Worm (Caenorhabditis elegans) whole organism, midembryonic: ENCODE data around the gene C56C10.6.

Source experiments
- T22C8.4 ChIP-seq: fragments of 200-800 bp; sonication (Bioruptor generic); IDR thresholded peaks from 2 replicates; pipeline ENCODE4 v1.3.6; 2022; ENCODE audit warnings: missing genetic modification characterization, missing compliant biosample characterization
- cog-1 ChIP-seq: sonication (generic microtip); optimal IDR thresholded peaks from 2 replicates; lab custom pipeline; 2016; ENCODE audit warnings: missing genetic modification characterization, missing compliant biosample characterization
- flt-1 ChIP-seq: fragments of 200-800 bp; sonication (Bioruptor generic); IDR thresholded peaks from 2 replicates; pipeline ENCODE4 v1.3.6; 2022; ENCODE audit warnings: missing genetic modification characterization, missing compliant biosample characterization
- klf-2 ChIP-seq: fragments of 200-800 bp; sonication (Bioruptor generic); conservative IDR thresholded peaks from 2 replicates; pipeline ENCODE4 v1.3.6; 2022; ENCODE audit warnings: missing genetic modification reagents, missing genetic modification characterization, missing compliant biosample characterization
- med-1 ChIP-seq: sonication (generic microtip); optimal IDR thresholded peaks from 2 replicates; lab custom pipeline; 2017; ENCODE audit warnings: missing genetic modification characterization, mild to moderate bottlenecking, missing compliant biosample characterization, antibody characterized with exemption, missing genetic modification reagents; ENCODE audit not compliant: insufficient read depth
- ref-1 ChIP-seq: fragments of 200-800 bp; sonication (Bioruptor generic); conservative IDR thresholded peaks from 2 replicates; pipeline ENCODE4 v1.3.6; 2022; ENCODE audit warnings: missing genetic modification reagents, missing genetic modification characterization, missing compliant biosample characterization
- tab-1 ChIP-seq: fragments of 200-800 bp; sonication (Bioruptor generic); IDR thresholded peaks from 2 replicates; pipeline ENCODE4 v1.3.6; 2022; ENCODE audit warnings: missing genetic modification characterization, missing compliant biosample characterization
- ztf-23 ChIP-seq: fragments of 200-800 bp; sonication (Bioruptor generic); IDR thresholded peaks from 2 replicates; pipeline ENCODE4 v1.3.6; 2022; ENCODE audit warnings: missing genetic modification reagents, missing genetic modification characterization, missing compliant biosample characterization
- ztf-29 ChIP-seq: fragments of 200-800 bp; sonication (Bioruptor generic); IDR thresholded peaks from 2 replicates; pipeline ENCODE4 v1.3.6; 2022; ENCODE audit warnings: missing genetic modification reagents, missing genetic modification characterization, missing compliant biosample characterization

The C56C10.6 gene

ce11 chrII:6616135-6616534 lies 35.0 kb upstream of the C56C10.6 start:
- TF ChIP-seq T22C8.4 (no peak), cog-1 (no peak), ztf-29 (no peak), tab-1 (no peak)

DNA sequence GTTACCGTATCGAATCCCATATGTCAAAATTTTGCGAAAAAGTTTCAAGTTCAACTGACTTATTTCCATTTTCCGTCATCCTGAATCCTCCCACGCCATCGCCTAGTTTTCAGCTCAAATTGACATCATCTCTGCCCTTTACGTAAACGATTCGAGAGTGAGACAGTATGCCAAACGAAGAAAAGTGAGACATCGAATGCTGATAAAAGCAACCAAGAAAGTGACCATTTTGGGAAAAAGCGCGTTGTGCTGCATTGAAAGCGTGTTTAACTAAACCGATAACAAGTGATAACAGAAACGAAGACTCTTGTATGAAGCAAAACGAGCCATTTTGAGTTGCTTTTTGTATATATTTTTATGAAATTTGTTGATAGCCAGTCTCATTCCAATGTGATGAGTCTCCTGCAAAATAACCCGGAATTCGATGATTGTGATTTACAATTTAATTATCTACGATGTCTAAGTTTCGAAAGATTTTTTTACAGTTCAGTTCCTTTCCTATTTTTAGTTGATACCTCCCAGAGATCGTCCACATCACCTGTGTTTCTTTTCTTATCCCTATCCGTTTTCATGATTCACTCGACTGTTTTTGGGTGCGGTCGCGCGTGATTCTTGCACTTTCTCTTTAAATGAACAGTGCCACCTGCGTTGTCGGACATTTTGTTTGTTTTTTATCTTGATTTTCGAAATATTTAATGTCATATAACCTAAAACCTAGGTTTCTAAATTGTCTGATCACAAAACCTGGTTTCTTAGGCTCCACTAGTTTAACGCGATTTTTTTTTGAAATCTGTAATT lies 34.3 kb upstream of the C56C10.6 start:
- no peak for TF ChIP-seq klf-2

DNA sequence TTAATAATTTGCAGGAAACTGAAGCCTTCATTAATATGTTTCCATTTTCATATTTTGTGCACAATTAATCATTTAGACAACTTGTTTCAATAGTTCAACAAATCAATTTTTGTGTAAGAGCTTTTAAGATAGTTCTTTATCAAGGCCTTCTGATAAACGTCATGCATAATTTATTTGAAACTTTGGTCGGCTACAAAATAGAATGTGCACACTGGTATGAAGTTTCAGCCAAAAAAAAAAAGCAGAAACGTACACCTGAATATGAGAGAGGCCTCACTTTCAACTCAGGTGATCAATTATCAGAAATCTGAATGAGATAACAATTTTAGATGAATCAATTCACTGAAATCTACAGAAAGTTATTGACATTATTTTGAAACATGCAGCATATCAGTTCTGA lies 33.4 kb upstream of the C56C10.6 start:
- no peak for TF ChIP-seq med-1 (GFP tag; lab: Kevin White, UChicago)

- TF ChIP-seq ztf-23 (GFP tag; lab: Robert Waterston, UW): no peak
- TF ChIP-seq klf-2: no peak
- no peak for TF ChIP-seq tab-1
These were observed 31.4 kb upstream of the C56C10.6 start for ce11 chrII:6612544-6612943.

ce11 chrII:6610262-6610661 lies 29.1 kb upstream of the C56C10.6 start:
- TF ChIP-seq ztf-29 (no peak), flt-1 (no peak), med-1 (GFP tag; lab: Kevin White, UChicago) (no peak), T22C8.4 (no peak), ztf-23 (GFP tag; lab: Robert Waterston, UW) (no peak), cog-1 (no peak)

- TF ChIP-seq T22C8.4 (peak; percentile 51; the same call in 1 of the 2 replicates), flt-1 (no peak), ztf-23 (GFP tag; lab: Robert Waterston, UW) (no peak), med-1 (GFP tag; lab: Kevin White, UChicago) (no peak)
These were observed 28.2 kb upstream of the C56C10.6 start, which contains the start of gene epg-5 for ce11 chrII:6609315-6609842. epg-5 (minus strand) TSS chrII:6609365.

- no peak for TF ChIP-seq ztf-23 (GFP tag; lab: Robert Waterston, UW)
- TF ChIP-seq cog-1: no peak
- TF ChIP-seq tab-1: no peak
- no peak for TF ChIP-seq ztf-29
- no peak for TF ChIP-seq med-1 (GFP tag; lab: Kevin White, UChicago)
- no peak for TF ChIP-seq T22C8.4
- no peak for TF ChIP-seq klf-2
- no peak for TF ChIP-seq ref-1 (GFP tag; lab: Robert Waterston, UW)
- TF ChIP-seq flt-1: no peak
These were observed 27.5 kb upstream of the C56C10.6 start for ce11 chrII:6608626-6609025.

- TF ChIP-seq cog-1 (no peak), ztf-23 (GFP tag; lab: Robert Waterston, UW) (peak; percentile 75)
These were observed 19.8 kb upstream of the C56C10.6 start, which contains the start of gene vps-33.2 for ce11 chrII:6600973-6601372. vps-33.2 (plus strand) TSS chrII:6601216.

- TF ChIP-seq ztf-29: no peak
- peak; percentile 43; the same call in 1 of the 2 replicates for TF ChIP-seq ztf-23 (GFP tag; lab: Robert Waterston, UW)
These were observed 16.9 kb upstream of the C56C10.6 start, which contains the start of gene dnj-8 for ce11 chrII:6598050-6598449. dnj-8 (minus strand) TSS chrII:6598080.

DNA sequence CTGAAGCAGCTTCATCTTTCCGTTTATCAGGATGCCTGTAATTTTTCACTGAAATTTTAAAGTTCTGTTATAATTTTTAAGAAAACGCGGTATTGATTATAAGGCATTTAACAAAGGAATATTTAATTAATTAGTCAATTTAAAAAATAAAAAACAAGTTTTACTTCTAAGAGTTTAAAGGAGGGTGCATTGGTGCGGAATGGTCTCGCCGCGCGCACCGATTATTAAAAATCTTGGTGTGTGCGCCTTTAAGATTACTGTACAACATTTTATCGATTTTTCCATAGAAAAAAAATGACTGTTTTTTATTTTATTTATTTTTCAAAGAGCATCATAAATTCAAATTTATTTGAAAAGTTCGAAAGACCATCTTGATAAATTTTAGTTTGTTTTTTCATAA lies 16.4 kb upstream of the C56C10.6 start:
- TF ChIP-seq cog-1 (no peak), T22C8.4 (no peak), med-1 (GFP tag; lab: Kevin White, UChicago) (no peak), flt-1 (no peak), ref-1 (GFP tag; lab: Robert Waterston, UW) (no peak), klf-2 (no peak), tab-1 (no peak), ztf-29 (no peak), ztf-23 (GFP tag; lab: Robert Waterston, UW) (no peak)

ce11 chrII:6594151-6594550 lies 13.0 kb upstream of the C56C10.6 start, which contains the start of gene aipr-1:
aipr-1 (minus strand) TSS chrII:6594251.
- no peak for TF ChIP-seq T22C8.4
- TF ChIP-seq med-1 (GFP tag; lab: Kevin White, UChicago): no peak

DNA sequence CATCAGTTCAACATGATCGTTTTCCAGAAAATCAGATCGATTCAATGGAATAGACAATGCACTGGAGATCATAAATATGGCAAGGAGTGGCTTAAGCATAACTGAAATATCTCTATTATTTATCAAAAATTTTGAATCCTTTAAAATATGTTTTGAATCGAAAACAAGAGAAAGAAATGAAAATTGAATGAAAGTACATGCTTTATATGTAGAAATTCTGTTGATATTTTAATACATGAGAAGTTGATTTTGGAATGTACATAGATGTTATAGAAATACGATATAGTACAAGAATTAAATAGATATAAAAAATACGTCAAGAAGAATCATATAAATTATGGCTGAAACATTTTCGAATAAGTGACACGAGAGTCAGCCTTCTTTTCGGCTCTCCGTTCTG lies 11.1 kb upstream of the C56C10.6 start, which contains the start of gene C56C10.9:
C56C10.9 (minus strand) TSS at position 101 of the 400 bp plus-strand sequence.
- TF ChIP-seq med-1 (GFP tag; lab: Kevin White, UChicago) (no peak), tab-1 (no peak), cog-1 (no peak), klf-2 (no peak), ztf-29 (no peak), ref-1 (GFP tag; lab: Robert Waterston, UW) (no peak), T22C8.4 (no peak), ztf-23 (GFP tag; lab: Robert Waterston, UW) (no peak), flt-1 (no peak)
